Fruit fly (Drosophila melanogaster) whole organism, embryonic: ENCODE results near the gene CG5381.
A peak's percentile ranks its signal among the peaks of the same experiment; 100 is the strongest.

Source experiments
- Antp ChIP-seq: fragments of 200-800 bp; sonication (Bioruptor generic); optimal IDR thresholded peaks from 3 replicates; lab custom pipeline; 2016; ENCODE audit warnings: missing biosample characterization, missing genetic modification characterization
- Asciz ChIP-seq: fragments of 200-800 bp; sonication (Bioruptor generic); optimal IDR thresholded peaks from 2 replicates; lab custom pipeline; 2017; ENCODE audit warnings: missing biosample characterization, mild to moderate bottlenecking, missing genetic modification characterization, missing genetic modification reagents
- Atf6 ChIP-seq: fragments of 200-800 bp; sonication (Bioruptor generic); IDR thresholded peaks from 2 replicates; pipeline ENCODE4 v1.3.6; 2022; ENCODE audit warnings: missing biosample characterization, missing genetic modification characterization
- CG10462 ChIP-seq: fragments of 200-800 bp; sonication (Bioruptor generic); optimal IDR thresholded peaks from 2 replicates; lab custom pipeline; 2016; ENCODE audit warnings: missing biosample characterization, missing genetic modification characterization
- CG11247 ChIP-seq: fragments of 200-800 bp; sonication (Bioruptor generic); IDR thresholded peaks from 2 replicates; pipeline ENCODE4 v1.3.6; 2022; ENCODE audit warnings: missing biosample characterization, missing genetic modification characterization
- CG12071 ChIP-seq: fragments of 200-800 bp; sonication (Bioruptor generic); optimal IDR thresholded peaks from 3 replicates; lab custom pipeline; 2018; ENCODE audit warnings: missing biosample characterization, mild to moderate bottlenecking, missing genetic modification characterization
- CG13424 ChIP-seq: fragments of 200-800 bp; sonication (Bioruptor generic); optimal IDR thresholded peaks from 2 replicates; lab custom pipeline; 2019; ENCODE audit warnings: missing biosample characterization, mild to moderate bottlenecking, missing genetic modification characterization, moderate library complexity
- CG14667 ChIP-seq: fragments of 200-800 bp; sonication (Bioruptor generic); IDR thresholded peaks from 2 replicates; pipeline ENCODE4 v1.3.6; 2022; ENCODE audit warnings: missing biosample characterization, missing genetic modification characterization
- CG14710 ChIP-seq: fragments of 200-800 bp; sonication (Bioruptor generic); optimal IDR thresholded peaks from 3 replicates; lab custom pipeline; 2019; ENCODE audit warnings: missing biosample characterization, mild to moderate bottlenecking, missing genetic modification characterization, moderate library complexity
- CG14965 ChIP-seq: fragments of 200-800 bp; sonication (Bioruptor generic); optimal IDR thresholded peaks from 2 replicates; lab custom pipeline; 2016; ENCODE audit warnings: missing biosample characterization, missing genetic modification characterization, borderline replicate concordance
- CG15479 ChIP-seq: fragments of 200-800 bp; sonication (Bioruptor generic); optimal IDR thresholded peaks from 3 replicates; lab custom pipeline; 2019; ENCODE audit warnings: missing biosample characterization, mild to moderate bottlenecking, missing genetic modification characterization, moderate library complexity
- CG15514 ChIP-seq: fragments of 200-800 bp; sonication (Bioruptor generic); optimal IDR thresholded peaks from 3 replicates; lab custom pipeline; 2017; ENCODE audit warnings: missing biosample characterization, missing genetic modification characterization, mild to moderate bottlenecking, moderate library complexity, missing genetic modification reagents
- CG1602 ChIP-seq: fragments of 200-800 bp; sonication (Bioruptor generic); optimal IDR thresholded peaks from 3 replicates; lab custom pipeline; 2016; ENCODE audit warnings: missing biosample characterization, missing genetic modification characterization
- CG16863 ChIP-seq: fragments of 200-800 bp; sonication (Bioruptor generic); optimal IDR thresholded peaks from 3 replicates; lab custom pipeline; 2016; ENCODE audit warnings: missing biosample characterization, missing genetic modification characterization
- CG18011 ChIP-seq: fragments of 200-800 bp; sonication (Bioruptor generic); optimal IDR thresholded peaks from 2 replicates; lab custom pipeline; 2017; ENCODE audit warnings: missing biosample characterization, missing genetic modification characterization, mild to moderate bottlenecking, moderate library complexity, missing genotype
- CG2678 ChIP-seq: fragments of 200-800 bp; sonication (Bioruptor generic); optimal IDR thresholded peaks from 3 replicates; lab custom pipeline; 2019; ENCODE audit warnings: missing biosample characterization, mild to moderate bottlenecking, missing genetic modification characterization, moderate library complexity
- CG2875 ChIP-seq: fragments of 200-800 bp; sonication (Bioruptor generic); optimal IDR thresholded peaks from 2 replicates; lab custom pipeline; 2017; ENCODE audit warnings: missing biosample characterization, mild to moderate bottlenecking, missing genetic modification characterization, missing genetic modification reagents
- CG30431 ChIP-seq: fragments of 200-800 bp; sonication (Bioruptor generic); optimal IDR thresholded peaks from 2 replicates; lab custom pipeline; 2017; ENCODE audit warnings: missing biosample characterization, missing genetic modification characterization
- CG3065 ChIP-seq: fragments of 200-800 bp; sonication (Bioruptor generic); optimal IDR thresholded peaks from 2 replicates; lab custom pipeline; 2016; ENCODE audit warnings: missing biosample characterization, missing genetic modification characterization
- CG31441 ChIP-seq: fragments of 200-800 bp; sonication (Bioruptor generic); IDR thresholded peaks from 2 replicates; pipeline ENCODE4 v1.3.6; 2022; ENCODE audit warnings: missing biosample characterization, missing genetic modification characterization
- CG5953 ChIP-seq: fragments of 200-800 bp; sonication (Bioruptor generic); IDR thresholded peaks from 2 replicates; pipeline ENCODE4 v1.3.6; 2022; ENCODE audit warnings: missing biosample characterization, missing genetic modification characterization
- CG8388 ChIP-seq: fragments of 200-800 bp; sonication (Bioruptor generic); optimal IDR thresholded peaks from 2 replicates; lab custom pipeline; 2019; ENCODE audit warnings: missing biosample characterization, mild to moderate bottlenecking, missing genetic modification characterization, moderate library complexity
- CG9609 ChIP-seq: fragments of 200-800 bp; sonication (Bioruptor generic); optimal IDR thresholded peaks from 3 replicates; lab custom pipeline; 2016; ENCODE audit warnings: missing biosample characterization, missing genetic modification characterization
- Chrac-16 ChIP-seq: fragments of 200-800 bp; sonication (Bioruptor generic); optimal IDR thresholded peaks from 3 replicates; lab custom pipeline; 2016; ENCODE audit warnings: missing biosample characterization, missing genetic modification characterization
- D ChIP-seq, 2 experiments: fragments of 200-800 bp in 1 of 2; fragments of >200 bp in 1 of 2; sonication (Bioruptor generic) in 1 of 2; optimal IDR thresholded peaks; 2 replicates in 1 of 2; 3 replicates in 1 of 2; lab custom pipeline; 2017; ENCODE audit warnings: mild to moderate bottlenecking in 1 of 2, missing biosample characterization in 1 of 2, missing genetic modification characterization in 1 of 2, missing genetic modification reagents in 1 of 2
- Ets65A ChIP-seq: fragments of 200-800 bp; sonication (Bioruptor generic); peaks from one replicate; lab custom pipeline; 2016; ENCODE audit warnings: missing biosample characterization, missing genetic modification characterization
- Gug ChIP-seq: fragments of 200-800 bp; sonication (Bioruptor generic); IDR thresholded peaks from 4 replicates; pipeline ENCODE4 v1.3.6; 2022; ENCODE audit warnings: missing biosample characterization, missing genetic modification characterization
- Rfx ChIP-seq: fragments of 200-800 bp; sonication (Bioruptor generic); IDR thresholded peaks from 2 replicates; pipeline ENCODE4 v1.3.6; 2022; ENCODE audit warnings: missing biosample characterization, missing genetic modification characterization
- Usf ChIP-seq: fragments of 200-800 bp; sonication (Bioruptor generic); optimal IDR thresholded peaks from 2 replicates; lab custom pipeline; 2017; ENCODE audit warnings: missing genotype, missing biosample characterization, missing genetic modification characterization
- az2 ChIP-seq: fragments of 200-800 bp; sonication (Bioruptor generic); optimal IDR thresholded peaks from 3 replicates; lab custom pipeline; 2016; ENCODE audit warnings: missing biosample characterization, missing genetic modification characterization
- disco-r ChIP-seq: fragments of 200-800 bp; sonication (Bioruptor generic); optimal IDR thresholded peaks from 2 replicates; lab custom pipeline; 2016; ENCODE audit warnings: missing biosample characterization, missing genetic modification characterization
- eve ChIP-seq, 2 experiments: fragments of >200 bp; optimal IDR thresholded peaks; 2 replicates each; lab custom pipeline; 2017; ENCODE audit warnings: missing biosample characterization in 2 of 2, missing genetic modification characterization in 2 of 2
- fd102C ChIP-seq: fragments of 200-800 bp; sonication (Bioruptor generic); optimal IDR thresholded peaks from 2 replicates; lab custom pipeline; 2018; ENCODE audit warnings: missing biosample characterization, mild to moderate bottlenecking, missing genetic modification characterization, moderate library complexity
- gce ChIP-seq: fragments of 200-800 bp; sonication (Bioruptor generic); IDR thresholded peaks from 3 replicates; pipeline ENCODE4 v1.3.6; 2022; ENCODE audit warnings: missing biosample characterization, missing genetic modification characterization
- gcm ChIP-seq: fragments of 200-800 bp; sonication (Bioruptor generic); optimal IDR thresholded peaks from 2 replicates; lab custom pipeline; 2019; ENCODE audit warnings: missing biosample characterization, mild to moderate bottlenecking, missing genetic modification characterization, moderate library complexity
- gt ChIP-seq: fragments of 200-800 bp; sonication (Bioruptor generic); IDR thresholded peaks from 2 replicates; pipeline ENCODE4 v1.3.6; 2022; ENCODE audit warnings: missing biosample characterization, missing genetic modification characterization
- inv ChIP-seq: fragments of 200-800 bp; sonication (Bioruptor generic); IDR thresholded peaks from 2 replicates; pipeline ENCODE4 v1.3.6; 2022; ENCODE audit warnings: missing biosample characterization, missing genetic modification characterization; ENCODE audit not compliant: partially characterized antibody
- knrl ChIP-seq: fragments of 200-800 bp; sonication (Bioruptor generic); IDR thresholded peaks from 3 replicates; pipeline ENCODE4 v1.3.6; 2022; ENCODE audit warnings: missing biosample characterization, missing genetic modification characterization; ENCODE audit not compliant: partially characterized antibody
- nerfin-1 ChIP-seq: fragments of 200-800 bp; sonication (Bioruptor generic); optimal IDR thresholded peaks from 3 replicates; lab custom pipeline; 2019; ENCODE audit warnings: missing biosample characterization, mild to moderate bottlenecking, missing genetic modification characterization, moderate library complexity
- onecut ChIP-seq: fragments of 200-800 bp; sonication (Bioruptor generic); IDR thresholded peaks from 2 replicates; pipeline ENCODE4 v1.3.6; 2022; ENCODE audit warnings: missing biosample characterization, missing genetic modification characterization
- pan ChIP-seq, 4 experiments: fragments of >200 bp in 3 of 4; fragments of 200-800 bp in 1 of 4; sonication (Bioruptor generic) in 1 of 4; optimal IDR thresholded peaks in 3 of 4; IDR thresholded peaks in 1 of 4; 2 replicates each; pipeline versions ENCODE4 v1.3.6 to Lab custom; 2017 to 2022; ENCODE audit warnings: missing biosample characterization in 2 of 4, missing genetic modification characterization in 2 of 4, mixed read lengths in 1 of 4
- pum ChIP-seq: fragments of 200-800 bp; sonication (Bioruptor generic); optimal IDR thresholded peaks from 2 replicates; lab custom pipeline; 2016; ENCODE audit warnings: missing biosample characterization, missing genetic modification characterization
- repo ChIP-seq: fragments of 200-800 bp; sonication (Bioruptor generic); optimal IDR thresholded peaks from 2 replicates; lab custom pipeline; 2016; ENCODE audit warnings: missing biosample characterization, missing genetic modification characterization
- run ChIP-seq: fragments of 200-800 bp; sonication (Bioruptor generic); optimal IDR thresholded peaks from 3 replicates; lab custom pipeline; 2018; ENCODE audit warnings: missing biosample characterization, mild to moderate bottlenecking, missing genetic modification characterization
- schlank ChIP-seq: fragments of 200-800 bp; sonication (Bioruptor generic); optimal IDR thresholded peaks from 2 replicates; lab custom pipeline; 2018; ENCODE audit warnings: missing biosample characterization, mild to moderate bottlenecking, missing genetic modification characterization
- sens ChIP-seq: fragments of 200-800 bp; sonication (Bioruptor generic); peaks from one replicate; lab custom pipeline; 2016; ENCODE audit warnings: missing biosample characterization, missing genetic modification characterization
- seq ChIP-seq: fragments of 200-800 bp; sonication (Bioruptor generic); IDR thresholded peaks from 2 replicates; pipeline ENCODE4 v1.3.6; 2022; ENCODE audit warnings: missing biosample characterization, missing genetic modification characterization
- tgo ChIP-seq: fragments of 200-800 bp; sonication (Bioruptor generic); IDR thresholded peaks from 3 replicates; pipeline ENCODE4 v1.3.6; 2022; ENCODE audit warnings: missing biosample characterization, missing genetic modification characterization
- trem ChIP-seq: fragments of 200-800 bp; optimal IDR thresholded peaks from 3 replicates; lab custom pipeline; 2019; ENCODE audit warnings: missing biosample characterization, mild to moderate bottlenecking, missing genetic modification characterization, moderate library complexity
- tup ChIP-seq: fragments of 200-800 bp; sonication (Bioruptor generic); optimal IDR thresholded peaks from 2 replicates; lab custom pipeline; 2016; ENCODE audit warnings: missing biosample characterization, mild to moderate bottlenecking, missing genetic modification characterization, moderate library complexity
- wor ChIP-seq: fragments of 200-800 bp; sonication (Bioruptor generic); IDR thresholded peaks from 2 replicates; pipeline ENCODE4 v1.3.6; 2022; ENCODE audit warnings: missing biosample characterization, missing genetic modification characterization

The CG5381 gene

DNA sequence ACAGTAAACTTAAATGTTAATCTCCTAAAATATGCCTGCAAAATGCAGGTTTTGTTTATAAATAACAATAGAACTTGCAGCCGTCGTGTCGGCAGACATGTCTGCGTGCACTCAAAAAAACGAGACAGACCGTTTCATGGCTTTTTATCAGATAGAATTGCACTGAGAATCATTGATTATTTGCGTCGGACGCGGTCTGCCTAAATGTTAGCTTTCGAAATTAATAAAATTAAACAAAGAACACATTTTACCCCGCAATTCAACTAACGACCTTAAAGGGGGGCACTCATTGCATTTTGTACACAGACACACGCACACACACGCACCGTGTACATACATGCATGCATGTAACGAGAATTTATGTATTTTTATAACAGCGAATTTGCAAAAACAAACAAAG is 46.1 kb downstream of the CG5381 start (continued):
- no peak for TF ChIP-seq nerfin-1 (tag; lab: Kevin White, UChicago)
- TF ChIP-seq tup (GFP tag; lab: Kevin White, UChicago): no peak
- TF ChIP-seq run: no peak
- TF ChIP-seq pum (GFP tag; lab: Kevin White, UChicago): no peak
- TF ChIP-seq D (optimal IDR thresholded peaks at IDR 0.05; lab: Kevin White, UChicago): no peak
- TF ChIP-seq D (GFP tag; optimal IDR thresholded peaks at IDR 0.05; lab: Kevin White, UChicago): no peak
- no peak for TF ChIP-seq wor (GFP tag; lab: Robert Waterston, UW)
- no peak for TF ChIP-seq seq (GFP tag; lab: Robert Waterston, UW)
- TF ChIP-seq CG16863 (GFP tag; lab: Kevin White, UChicago): peak; percentile 15
- peak; percentile 24 for TF ChIP-seq Antp
- no peak for TF ChIP-seq CG12071
- no peak for TF ChIP-seq onecut (GFP tag; lab: Robert Waterston, UW)
- no peak for TF ChIP-seq Asciz (GFP tag; lab: Kevin White, UChicago)
- TF ChIP-seq Gug (GFP tag; lab: Robert Waterston, UW): no peak
- peak; percentile 13 for TF ChIP-seq CG9609 (GFP tag; lab: Kevin White, UChicago)
- no peak for TF ChIP-seq CG3065
- no peak for TF ChIP-seq CG2875 (GFP tag; lab: Kevin White, UChicago)
- peak; percentile 32 for TF ChIP-seq az2 (GFP tag; lab: Kevin White, UChicago)
- no peak for TF ChIP-seq schlank (tag; lab: Kevin White, UChicago)
- TF ChIP-seq repo (GFP tag; lab: Kevin White, UChicago): no peak
- no peak for TF ChIP-seq CG1602 (GFP tag; lab: Kevin White, UChicago)
- no peak for TF ChIP-seq CG8388 (GFP tag; lab: Kevin White, UChicago)
- no peak for TF ChIP-seq CG10462 (GFP tag; lab: Kevin White, UChicago)
- TF ChIP-seq gt (GFP tag; lab: Robert Waterston, UW): no peak
- TF ChIP-seq knrl (GFP tag; lab: Robert Waterston, UW): no peak
- TF ChIP-seq Ets65A (GFP tag; lab: Kevin White, UChicago): peak; percentile 53
- no peak for TF ChIP-seq CG11247
- TF ChIP-seq CG15514 (GFP tag; lab: Kevin White, UChicago): no peak
- no peak for TF ChIP-seq CG5953
- no peak for TF ChIP-seq CG31441
- no peak for TF ChIP-seq fd102C (GFP tag; lab: Kevin White, UChicago)
- 0 out of 3 replicates have a peak, but pooled peaks have one; percentile 19 for TF ChIP-seq gce (GFP tag; lab: Robert Waterston, UW)
- peak in 1 of 2 experiments; percentile 81 for TF ChIP-seq eve (GFP tag; optimal IDR thresholded peaks at IDR 0.05; lab: Kevin White, UChicago)
- TF ChIP-seq CG30431 (GFP tag; lab: Kevin White, UChicago): no peak
- no peak for TF ChIP-seq pan (optimal IDR thresholded peaks at IDR 0.05; lab: Kevin White, UChicago)
- peak in 1 of 2 experiments; percentile 27 for TF ChIP-seq pan (GFP tag; optimal IDR thresholded peaks at IDR 0.05 in 1 of 2, IDR thresholded peaks at IDR 0.05 in 1 of 2)
- no peak for TF ChIP-seq gcm (GFP tag; lab: Kevin White, UChicago)
- peak; percentile 14 for TF ChIP-seq Chrac-16 (GFP tag; lab: Kevin White, UChicago)
- TF ChIP-seq CG13424 (tag; lab: Kevin White, UChicago): no peak
- no peak for TF ChIP-seq tgo
- no peak for TF ChIP-seq Usf (GFP tag; lab: Kevin White, UChicago)
- peak; percentile 93 for TF ChIP-seq sens (GFP tag; lab: Kevin White, UChicago)
- no peak for TF ChIP-seq CG14965 (GFP tag; lab: Kevin White, UChicago)
- no peak for TF ChIP-seq trem
- no peak for TF ChIP-seq CG2678 (tag; lab: Kevin White, UChicago)
- TF ChIP-seq CG18011 (GFP tag; lab: Kevin White, UChicago): peak; percentile 10
- TF ChIP-seq CG14710 (tag; lab: Kevin White, UChicago): no peak
- no peak for TF ChIP-seq inv (GFP tag; lab: Robert Waterston, UW)
- TF ChIP-seq disco-r (GFP tag; lab: Kevin White, UChicago): no peak
- no peak for TF ChIP-seq Rfx (GFP tag; lab: Robert Waterston, UW)
- no peak for TF ChIP-seq CG15479 (GFP tag; lab: Kevin White, UChicago)
- no peak for TF ChIP-seq CG14667
- no peak for TF ChIP-seq Atf6 (GFP tag; lab: Robert Waterston, UW)
